Worm (Caenorhabditis elegans) whole organism, early embryonic: ENCODE results near the gene nhr-180.

Source experiments
- B0310.2 ChIP-seq: sonication (generic microtip); optimal IDR thresholded peaks from 2 replicates; lab custom pipeline; 2016; ENCODE audit warnings: mild to moderate bottlenecking, missing genetic modification characterization, missing compliant biosample characterization
- F13C5.2 ChIP-seq: sonication (generic microtip); optimal IDR thresholded peaks from 2 replicates; lab custom pipeline; 2017; ENCODE audit warnings: mild to moderate bottlenecking, missing genetic modification characterization, inconsistent platforms, missing compliant biosample characterization
- aly-1 ChIP-seq: sonication (generic microtip); optimal IDR thresholded peaks from 2 replicates; lab custom pipeline; 2016; ENCODE audit warnings: missing genetic modification characterization, missing compliant biosample characterization
- ama-1 ChIP-seq: fragments of 150-350 bp; optimal IDR thresholded peaks from 2 replicates; lab custom pipeline; 2014
- ceh-13 ChIP-seq: fragments of 200-800 bp; sonication (Bioruptor generic); optimal IDR thresholded peaks from 2 replicates; lab custom pipeline; 2018; ENCODE audit warnings: mild to moderate bottlenecking, missing genetic modification characterization, missing compliant biosample characterization
- ceh-36 ChIP-seq: sonication (generic microtip); optimal IDR thresholded peaks from 2 replicates; lab custom pipeline; 2016; ENCODE audit warnings: missing genetic modification characterization, inconsistent platforms, missing compliant biosample characterization
- ets-7 ChIP-seq: sonication (generic microtip); optimal IDR thresholded peaks from 2 replicates; lab custom pipeline; 2016; ENCODE audit warnings: missing genotype, missing genetic modification characterization, missing compliant biosample characterization
- flt-1 ChIP-seq: fragments of 200-800 bp; sonication (Bioruptor generic); IDR thresholded peaks from 2 replicates; pipeline ENCODE4 v1.3.6; 2022; ENCODE audit warnings: missing genetic modification characterization, missing compliant biosample characterization
- hmbx-1 ChIP-seq: sonication (generic microtip); optimal IDR thresholded peaks from 2 replicates; lab custom pipeline; 2016; ENCODE audit warnings: mild to moderate bottlenecking, missing genetic modification characterization, missing compliant biosample characterization
- hmg-4 ChIP-seq: fragments of 200-800 bp; sonication (Bioruptor generic); optimal IDR thresholded peaks from 2 replicates; lab custom pipeline; 2018; ENCODE audit warnings: mild to moderate bottlenecking, missing genetic modification characterization, missing compliant biosample characterization
- hnd-1 ChIP-seq: sonication (generic microtip); optimal IDR thresholded peaks from 2 replicates; lab custom pipeline; 2016; ENCODE audit warnings: missing genetic modification characterization, missing compliant biosample characterization
- pes-1 ChIP-seq: fragments of 200-800 bp; sonication (Bioruptor generic); IDR thresholded peaks from 2 replicates; pipeline ENCODE4 v1.3.6; 2022; ENCODE audit warnings: missing genetic modification reagents, missing genetic modification characterization, missing compliant biosample characterization
- scrt-1 ChIP-seq: fragments of 200-800 bp; sonication (Bioruptor generic); IDR thresholded peaks from 2 replicates; pipeline ENCODE4 v1.3.6; 2022; ENCODE audit warnings: missing genetic modification characterization, missing compliant biosample characterization
- sea-1 ChIP-seq: fragments of 200-800 bp; sonication (Bioruptor generic); conservative IDR thresholded peaks from 2 replicates; pipeline ENCODE4 v1.3.6; 2022; ENCODE audit warnings: missing genetic modification characterization, missing compliant biosample characterization
- tbx-11 ChIP-seq: fragments of 200-800 bp; sonication (Bioruptor generic); IDR thresholded peaks from 2 replicates; pipeline ENCODE4 v1.3.6; 2022; ENCODE audit warnings: missing genetic modification characterization, missing compliant biosample characterization
- tbx-37 ChIP-seq: fragments of 200-800 bp; sonication (Bioruptor generic); conservative IDR thresholded peaks from 2 replicates; pipeline ENCODE4 v1.3.6; 2022; ENCODE audit warnings: missing genetic modification reagents, missing genetic modification characterization, missing compliant biosample characterization
- tra-4 ChIP-seq: sonication (generic microtip); optimal IDR thresholded peaks from 2 replicates; lab custom pipeline; 2017; ENCODE audit warnings: missing genetic modification characterization, missing compliant biosample characterization

The nhr-180 gene

DNA sequence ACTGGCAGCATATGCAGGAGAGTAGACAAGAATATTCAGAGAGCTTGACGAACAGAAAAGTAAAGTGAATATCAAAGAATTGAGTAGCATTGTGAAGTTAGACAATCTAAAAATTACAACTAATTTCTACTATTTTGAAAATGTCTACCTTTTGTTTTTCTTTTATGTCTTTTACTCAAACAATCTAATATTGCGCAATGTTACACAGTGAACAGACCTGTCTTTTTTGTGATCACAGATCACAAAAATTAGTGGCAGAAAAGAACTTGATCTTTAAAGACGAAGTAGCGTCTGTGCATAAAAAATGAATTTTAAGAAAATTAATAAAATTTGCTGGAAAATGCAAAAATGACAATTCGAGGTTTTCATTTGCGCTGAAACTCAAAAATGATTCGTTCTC, 31.7 kb upstream of the nhr-180 start:
- TF ChIP-seq F13C5.2 (tag; lab: Kevin White, UChicago), result no peak
- TF ChIP-seq ets-7 (tag; lab: Kevin White, UChicago), result no peak
- no peak for TF ChIP-seq ama-1
- TF ChIP-seq flt-1, result no peak
- no peak for TF ChIP-seq ceh-13 (GFP tag; lab: Kevin White, UChicago)
- TF ChIP-seq ceh-36 (tag; lab: Kevin White, UChicago), result no peak
- TF ChIP-seq pes-1 (GFP tag; lab: Robert Waterston, UW), result no peak
- no peak for TF ChIP-seq sea-1 (GFP tag; lab: Robert Waterston, UW)
- TF ChIP-seq tbx-37 (GFP tag; lab: Robert Waterston, UW), result no peak
- TF ChIP-seq tbx-11 (GFP tag; lab: Robert Waterston, UW), result no peak
- TF ChIP-seq hnd-1 (tag; lab: Kevin White, UChicago), result no peak
- TF ChIP-seq tra-4 (tag; lab: Kevin White, UChicago), result no peak
- TF ChIP-seq scrt-1 (GFP tag; lab: Robert Waterston, UW), result no peak
- TF ChIP-seq hmbx-1 (tag; lab: Kevin White, UChicago), result no peak
- no peak for TF ChIP-seq B0310.2 (tag; lab: Kevin White, UChicago)
- no peak for TF ChIP-seq hmg-4 (GFP tag; lab: Kevin White, UChicago)
- TF ChIP-seq aly-1 (tag; lab: Kevin White, UChicago), result no peak

ce11 chrV:695914-696313, 28.6 kb upstream of the nhr-180 start, which contains the start of gene srj-52:
srj-52 (minus strand) TSS chrV:696014.
- TF ChIP-seq ceh-36 (tag; lab: Kevin White, UChicago) (no peak), hnd-1 (tag; lab: Kevin White, UChicago) (no peak), pes-1 (GFP tag; lab: Robert Waterston, UW) (no peak), tbx-11 (GFP tag; lab: Robert Waterston, UW) (no peak), aly-1 (tag; lab: Kevin White, UChicago) (no peak), ceh-13 (GFP tag; lab: Kevin White, UChicago) (no peak), scrt-1 (GFP tag; lab: Robert Waterston, UW) (no peak), hmbx-1 (tag; lab: Kevin White, UChicago) (no peak), tbx-37 (GFP tag; lab: Robert Waterston, UW) (no peak), tra-4 (tag; lab: Kevin White, UChicago) (no peak), hmg-4 (GFP tag; lab: Kevin White, UChicago) (no peak), ama-1 (no peak)

- no peak for TF ChIP-seq scrt-1 (GFP tag; lab: Robert Waterston, UW)
- no peak for TF ChIP-seq pes-1 (GFP tag; lab: Robert Waterston, UW)
- no peak for TF ChIP-seq sea-1 (GFP tag; lab: Robert Waterston, UW)
- TF ChIP-seq hmbx-1 (tag; lab: Kevin White, UChicago), result no peak
- TF ChIP-seq hmg-4 (GFP tag; lab: Kevin White, UChicago), result no peak
- no peak for TF ChIP-seq aly-1 (tag; lab: Kevin White, UChicago)
- no peak for TF ChIP-seq B0310.2 (tag; lab: Kevin White, UChicago)
- no peak for TF ChIP-seq F13C5.2 (tag; lab: Kevin White, UChicago)
- no peak for TF ChIP-seq tbx-11 (GFP tag; lab: Robert Waterston, UW)
- TF ChIP-seq tra-4 (tag; lab: Kevin White, UChicago), result no peak
- no peak for TF ChIP-seq ceh-13 (GFP tag; lab: Kevin White, UChicago)
- no peak for TF ChIP-seq ets-7 (tag; lab: Kevin White, UChicago)
- no peak for TF ChIP-seq hnd-1 (tag; lab: Kevin White, UChicago)
- TF ChIP-seq flt-1, result no peak
- no peak for TF ChIP-seq tbx-37 (GFP tag; lab: Robert Waterston, UW)
- TF ChIP-seq ama-1, result no peak
- TF ChIP-seq ceh-36 (tag; lab: Kevin White, UChicago), result no peak
Measured at ce11 chrV:694625-695024, 27.3 kb upstream of the nhr-180 start, which contains the start of gene srj-53. srj-53 (minus strand) TSS chrV:694725.

DNA sequence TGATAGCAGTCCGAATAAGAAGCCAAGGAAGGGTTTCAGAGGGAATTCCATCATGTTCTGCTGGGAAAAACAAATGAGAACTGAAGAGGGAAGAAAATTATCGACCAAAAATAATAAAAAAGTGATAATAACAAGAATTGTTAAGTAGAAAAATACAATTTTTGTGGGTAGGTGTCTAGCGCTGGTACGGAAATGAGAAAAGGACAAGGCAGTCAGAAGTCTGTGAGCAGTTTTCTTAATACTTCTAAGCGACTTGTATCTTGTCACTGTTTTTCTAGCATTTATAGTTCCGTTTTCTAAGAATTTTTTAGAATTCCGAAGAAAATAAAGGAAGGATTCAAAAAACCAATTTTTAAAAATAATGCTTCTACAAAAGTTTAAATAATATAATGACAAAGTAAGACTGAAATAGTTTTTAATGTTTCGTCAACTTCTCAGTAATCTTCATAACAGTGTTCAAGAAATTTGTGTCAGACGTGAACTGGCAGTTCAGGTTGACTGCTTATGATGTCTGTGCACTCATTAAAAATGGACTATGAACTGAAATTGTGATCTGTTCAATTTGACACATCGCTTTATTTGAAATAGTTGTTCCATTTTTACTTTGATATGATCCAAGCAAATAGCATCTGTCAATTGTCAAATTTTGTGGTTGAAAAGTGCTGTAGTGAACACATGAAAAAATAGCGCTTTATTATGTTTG, 25.6 kb upstream of the nhr-180 start, which contains the start of gene srx-4:
TSS of gene srx-4 (minus strand) at position 51 of the 703 bp plus-strand sequence.
- TF ChIP-seq aly-1 (tag; lab: Kevin White, UChicago), result no peak
- TF ChIP-seq ceh-13 (GFP tag; lab: Kevin White, UChicago), result no peak
- TF ChIP-seq pes-1 (GFP tag; lab: Robert Waterston, UW), result no peak
- TF ChIP-seq hnd-1 (tag; lab: Kevin White, UChicago), result no peak
- no peak for TF ChIP-seq ceh-36 (tag; lab: Kevin White, UChicago)
- TF ChIP-seq scrt-1 (GFP tag; lab: Robert Waterston, UW), result no peak
- no peak for TF ChIP-seq ama-1
- no peak for TF ChIP-seq hmbx-1 (tag; lab: Kevin White, UChicago)
- TF ChIP-seq ets-7 (tag; lab: Kevin White, UChicago), result no peak

DNA sequence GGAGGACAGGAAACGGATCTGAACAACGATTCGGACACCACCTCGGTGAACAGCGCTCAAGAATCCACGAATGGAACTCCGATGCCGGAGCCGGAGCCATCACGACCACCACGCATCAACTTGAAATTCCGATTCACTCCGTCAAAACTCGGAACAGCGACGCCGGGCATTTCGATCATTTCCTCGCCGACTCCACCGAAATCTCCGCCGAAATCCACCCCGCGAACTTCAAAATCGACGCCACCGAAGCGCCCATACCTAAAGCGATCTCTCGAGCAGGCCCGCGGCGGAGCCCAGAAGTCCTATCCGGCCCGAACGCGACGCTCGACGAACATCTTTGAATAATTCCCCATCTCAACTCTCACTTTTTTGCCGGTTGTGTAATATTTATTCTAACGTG, 22.2 kb upstream of the nhr-180 start:
- TF ChIP-seq ama-1 (no peak), tbx-11 (GFP tag; lab: Robert Waterston, UW) (no peak), hmbx-1 (tag; lab: Kevin White, UChicago) (no peak), scrt-1 (GFP tag; lab: Robert Waterston, UW) (no peak), pes-1 (GFP tag; lab: Robert Waterston, UW) (no peak)

- TF ChIP-seq ets-7 (tag; lab: Kevin White, UChicago) (no peak), tbx-11 (GFP tag; lab: Robert Waterston, UW) (no peak)
Measured at ce11 chrV:687384-687783, 20.1 kb upstream of the nhr-180 start, which contains the start of gene H25P19.1. H25P19.1 (plus strand) TSS chrV:687684.

- TF ChIP-seq aly-1 (tag; lab: Kevin White, UChicago) (no peak), hmg-4 (GFP tag; lab: Kevin White, UChicago) (no peak), ceh-13 (GFP tag; lab: Kevin White, UChicago) (no peak), pes-1 (GFP tag; lab: Robert Waterston, UW) (no peak), B0310.2 (tag; lab: Kevin White, UChicago) (no peak), tra-4 (tag; lab: Kevin White, UChicago) (no peak), flt-1 (no peak), hnd-1 (tag; lab: Kevin White, UChicago) (no peak), F13C5.2 (tag; lab: Kevin White, UChicago) (no peak), hmbx-1 (tag; lab: Kevin White, UChicago) (no peak), scrt-1 (GFP tag; lab: Robert Waterston, UW) (no peak), tbx-37 (GFP tag; lab: Robert Waterston, UW) (no peak), sea-1 (GFP tag; lab: Robert Waterston, UW) (no peak), ceh-36 (tag; lab: Kevin White, UChicago) (no peak), ama-1 (no peak)
Measured at ce11 chrV:683858-684257, 16.5 kb upstream of the nhr-180 start, which contains the start of gene F31F4.1. F31F4.1 (plus strand) TSS chrV:684060.
